Fruit fly (Drosophila melanogaster): ENCODE data around the gene spz4.

spz4 gene

DNA sequence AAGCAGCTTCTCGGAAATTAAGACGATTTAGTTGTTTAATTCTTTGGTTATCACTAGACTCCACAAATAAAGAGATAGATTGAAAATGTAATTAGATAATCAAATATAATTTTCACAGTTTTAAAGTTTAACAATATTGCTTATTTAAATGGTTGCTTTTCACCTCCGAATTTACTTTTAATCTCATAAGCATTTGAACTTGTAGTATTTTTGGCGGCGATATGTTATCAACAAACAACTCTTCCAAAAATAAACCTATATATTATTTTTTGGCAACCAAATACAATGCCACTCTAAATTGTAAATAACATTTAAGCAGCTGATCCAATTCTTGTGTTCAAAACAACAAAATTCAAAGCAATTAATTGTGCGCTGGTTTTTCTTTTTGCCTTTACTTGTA lies 17.1 kb upstream of the spz4 start, which contains the start of the genes CG43355 and sala:
CG43355 (plus strand) TSS at position 301 of the 400 bp plus-strand sequence.
sala (plus strand) TSS at position 301 of the 400 bp plus-strand sequence.
- peak; percentile 20 for TF ChIP-seq CG2116 (GFP tag; optimal IDR thresholded peaks at IDR 0.05)
- no peak for TF ChIP-seq CG14014 (GFP tag; IDR thresholded peaks at IDR 0.05)

DNA sequence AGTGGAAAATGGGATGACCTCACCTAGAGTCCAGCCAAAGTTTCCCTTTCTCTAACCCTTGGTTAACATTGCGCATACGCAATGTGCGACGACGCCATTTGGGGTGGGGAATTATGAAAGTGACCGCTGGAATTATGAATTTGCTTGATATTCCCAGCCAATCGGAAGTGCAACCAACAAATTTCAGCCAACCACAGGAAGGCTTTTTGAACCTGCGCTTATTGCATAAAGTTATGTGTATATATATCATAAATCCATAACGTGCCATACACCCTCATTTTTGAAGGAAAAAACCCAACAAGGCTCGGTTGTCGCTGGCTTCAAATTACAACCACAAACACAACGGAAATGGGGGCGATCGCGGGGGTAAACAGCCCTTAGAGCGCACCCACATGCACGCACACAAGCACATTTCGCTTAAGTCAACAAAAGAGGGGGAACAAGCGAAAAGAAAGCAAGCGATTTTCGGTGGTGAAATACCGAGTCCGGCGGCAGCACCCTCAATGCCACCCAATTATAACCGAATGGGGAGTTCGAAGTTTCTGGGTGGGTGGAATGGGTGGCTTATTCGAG lies 13.0 kb upstream of the spz4 start:
- TF ChIP-seq lola (GFP tag; optimal IDR thresholded peaks at IDR 0.05) (no peak), Nf-YC (tag; optimal IDR thresholded peaks at IDR 0.05) (peak; percentile 95), Aef1 (GFP tag; IDR thresholded peaks at IDR 0.05) (no peak), her (GFP tag; optimal IDR thresholded peaks at IDR 0.05) (no peak), GATAe (GFP tag; conservative IDR thresholded peaks at IDR 0.05) (no peak), dati (GFP tag; IDR thresholded peaks at IDR 0.05) (no peak), ewg (GFP tag; optimal IDR thresholded peaks at IDR 0.05) (peak; percentile 58), Nf-YB (GFP tag; optimal IDR thresholded peaks at IDR 0.05) (peak; percentile 94), nerfin-1 (tag; optimal IDR thresholded peaks at IDR 0.05) (peak; percentile 2), CG15011 (GFP tag; optimal IDR thresholded peaks at IDR 0.05) (no peak), abd-A (tag; optimal IDR thresholded peaks at IDR 0.05) (peak; percentile 83), cg (GFP tag; optimal IDR thresholded peaks at IDR 0.05) (peak; percentile 53), CG12071 (GFP tag; optimal IDR thresholded peaks at IDR 0.05) (peak; percentile 26), zen2 (GFP tag; IDR thresholded peaks at IDR 0.05; ENCODE audit: partially characterized antibody) (no peak), crol (GFP tag; IDR thresholded peaks at IDR 0.05) (peak; percentile 37; the same call in 1 of the 2 replicates), Deaf1 (tag; optimal IDR thresholded peaks at IDR 0.05) (peak; percentile 51), CG2678 (tag; optimal IDR thresholded peaks at IDR 0.05) (no peak), CG32767 (GFP tag; IDR thresholded peaks at IDR 0.05) (0 out of 2 replicates have a peak, but pooled peaks have one; percentile 25), CG31224 (GFP tag; IDR thresholded peaks at IDR 0.05) (no peak), seq (GFP tag; IDR thresholded peaks at IDR 0.05) (peak; percentile 62; the same call in 1 of the 2 replicates), Med (GFP tag) (no peak), D (optimal IDR thresholded peaks at IDR 0.05) (no peak), D (GFP tag; optimal IDR thresholded peaks at IDR 0.05) (no peak)

DNA sequence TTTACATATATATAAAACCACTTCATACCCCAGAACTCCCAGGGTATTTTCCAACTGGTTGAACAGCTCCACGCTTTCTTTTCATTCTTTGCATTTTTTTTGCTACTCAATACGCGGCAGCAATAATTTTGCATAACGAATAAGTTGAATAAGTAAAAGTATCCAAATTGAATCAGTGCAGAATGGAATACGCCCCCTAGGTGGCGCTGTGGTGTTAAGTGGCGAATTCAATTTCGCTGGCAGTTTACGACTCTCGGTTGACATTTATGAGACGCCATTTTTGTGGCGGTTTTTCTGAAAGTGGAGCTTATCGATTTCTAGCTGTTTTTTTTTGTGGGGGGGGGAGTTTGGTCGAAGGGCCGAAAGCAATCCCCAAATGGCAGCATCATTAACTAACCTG lies 7.6 kb upstream of the spz4 start:
- TF ChIP-seq CG10979 (tag; optimal IDR thresholded peaks at IDR 0.05) (peak; percentile 70), CG18599 (GFP tag; optimal IDR thresholded peaks at IDR 0.05) (no peak), CTCF (GFP tag; optimal IDR thresholded peaks at IDR 0.05) (peak; percentile 76)

dm6 chr2L:11498839-11499238 lies 2.7 kb upstream of the spz4 start, which contains the start of gene Cog8:
TSS of gene Cog8 (minus strand) at chr2L:11498948.
- TF ChIP-seq CG15696 (tag; optimal IDR thresholded peaks at IDR 0.05) (peak; percentile 17), Hsf (GFP tag; optimal IDR thresholded peaks at IDR 0.05) (peak; percentile 49), CrebB (tag; optimal IDR thresholded peaks at IDR 0.05) (no peak), CG7786 (GFP tag; optimal IDR thresholded peaks at IDR 0.05) (peak; percentile 46), CG2712 (tag; optimal IDR thresholded peaks at IDR 0.05) (peak; percentile 57), crp (GFP tag; optimal IDR thresholded peaks at IDR 0.05) (peak; percentile 97), CG31441 (GFP tag; IDR thresholded peaks at IDR 0.05) (0 out of 2 replicates have a peak, but pooled peaks have one; percentile 26), CG10267 (tag; optimal IDR thresholded peaks at IDR 0.05) (peak; percentile 95), CG7839 (tag; optimal IDR thresholded peaks at IDR 0.05) (peak; percentile 34), CG8924 (tag; optimal IDR thresholded peaks at IDR 0.05) (peak; percentile 26), Sry-β (GFP tag; optimal IDR thresholded peaks at IDR 0.05) (no peak), CG14667 (GFP tag; IDR thresholded peaks at IDR 0.05) (0 out of 2 replicates have a peak, but pooled peaks have one; percentile 10), ems (GFP tag; optimal IDR thresholded peaks at IDR 0.05) (peak; percentile 32), Usf (GFP tag; optimal IDR thresholded peaks at IDR 0.05) (peak; percentile 18), CG8944 (GFP tag; optimal IDR thresholded peaks at IDR 0.05) (peak; percentile 59), bsh (GFP tag; optimal IDR thresholded peaks at IDR 0.05) (peak in 1 of 2 experiments; percentile 18), CG9727 (GFP tag; optimal IDR thresholded peaks at IDR 0.05) (peak; percentile 17), mam (GFP tag; optimal IDR thresholded peaks at IDR 0.05) (peak; percentile 73), CG3065 (GFP tag; optimal IDR thresholded peaks at IDR 0.05) (peak; percentile 24)
